Fruit fly (Drosophila melanogaster): ENCODE measurements around the gene tal-1A.
A peak's percentile ranks its signal among the peaks of the same experiment; 100 is the strongest.

Gene tal-1A

dm6 chr3R:13840956-13841355 is 28.0 kb downstream of the tal-1A start (continued):
- TF ChIP-seq sob (GFP tag; IDR thresholded peaks at IDR 0.05): no peak
- no peak for TF ChIP-seq sqz (GFP tag; optimal IDR thresholded peaks at IDR 0.05)
- TF ChIP-seq Hey (tag; optimal IDR thresholded peaks at IDR 0.05): no peak
- peak; percentile 22 for TF ChIP-seq nom (GFP tag; optimal IDR thresholded peaks at IDR 0.05)
- TF ChIP-seq Ada2b (GFP tag; IDR thresholded peaks at IDR 0.05): no peak
- no peak for TF ChIP-seq CG13775 (GFP tag; optimal IDR thresholded peaks at IDR 0.05)
- TF ChIP-seq nerfin-2 (GFP tag; IDR thresholded peaks at IDR 0.05; ENCODE audit: partially characterized antibody): no peak
- TF ChIP-seq CG13296 (GFP tag; optimal IDR thresholded peaks at IDR 0.05): no peak
- TF ChIP-seq fd96Cb (tag; optimal IDR thresholded peaks at IDR 0.05): no peak
- no peak for TF ChIP-seq bab2 (GFP tag; optimal IDR thresholded peaks at IDR 0.05)
- TF ChIP-seq zf30C (GFP tag; optimal IDR thresholded peaks at IDR 0.05): no peak
- TF ChIP-seq Atf-2 (GFP tag; optimal IDR thresholded peaks at IDR 0.05): no peak
- no peak for TF ChIP-seq Camta (GFP tag; optimal IDR thresholded peaks at IDR 0.05)
- TF ChIP-seq bsh (GFP tag; optimal IDR thresholded peaks at IDR 0.05): peak in 1 of 2 experiments; percentile 27
- TF ChIP-seq Drgx (GFP tag; IDR thresholded peaks at IDR 0.05): 0 out of 2 replicates have a peak, but pooled peaks have one; percentile 8
- no peak for TF ChIP-seq bowl (GFP tag; IDR thresholded peaks at IDR 0.05)
- TF ChIP-seq CG30020 (tag; optimal IDR thresholded peaks at IDR 0.05): no peak
- no peak for TF ChIP-seq ara (GFP tag; IDR thresholded peaks at IDR 0.05)
- no peak for TF ChIP-seq ftz-f1 (GFP tag; optimal IDR thresholded peaks at IDR 0.05)
- no peak for TF ChIP-seq prd (optimal IDR thresholded peaks at IDR 0.05)
- peak; percentile 61; the same call in 2 of the 3 replicates for TF ChIP-seq prd (GFP tag; IDR thresholded peaks at IDR 0.05)

- TF ChIP-seq Ets65A (GFP tag) (peak; percentile 46), Lhr (GFP tag; optimal IDR thresholded peaks at IDR 0.05) (no peak), insv (GFP tag; optimal IDR thresholded peaks at IDR 0.05) (peak in 1 of 2 experiments; percentile 91)
Measured at dm6 chr3R:13842532-13842931, 29.6 kb downstream of the tal-1A start.

- TF ChIP-seq CG2678 (tag; optimal IDR thresholded peaks at IDR 0.05) (no peak), Blimp-1 (GFP tag; optimal IDR thresholded peaks at IDR 0.05) (peak; percentile 15), Drgx (GFP tag; IDR thresholded peaks at IDR 0.05) (peak; percentile 65), zfh1 (GFP tag; IDR thresholded peaks at IDR 0.05) (peak; percentile 17; the same call in 1 of the 3 replicates), CG1529 (GFP tag; optimal IDR thresholded peaks at IDR 0.05) (no peak), pum (GFP tag; optimal IDR thresholded peaks at IDR 0.05) (no peak), CG3726 (GFP tag; IDR thresholded peaks at IDR 0.05) (no peak), D19A (tag; optimal IDR thresholded peaks at IDR 0.05) (no peak), sens (GFP tag) (peak; percentile 17), CG7271 (tag; optimal IDR thresholded peaks at IDR 0.05) (no peak), otp (GFP tag; IDR thresholded peaks at IDR 0.05) (no peak), Antp (GFP tag; optimal IDR thresholded peaks at IDR 0.05) (no peak), kah (GFP tag; optimal IDR thresholded peaks at IDR 0.05) (no peak), Taf1 (GFP tag; IDR thresholded peaks at IDR 0.05) (no peak), Dek (tag; optimal IDR thresholded peaks at IDR 0.05) (no peak), vvl (GFP tag; IDR thresholded peaks at IDR 0.05) (0 out of 2 replicates have a peak, but pooled peaks have one; percentile 19), CG2712 (tag; optimal IDR thresholded peaks at IDR 0.05) (peak; percentile 17), bsh (GFP tag; optimal IDR thresholded peaks at IDR 0.05) (peak in 1 of 2 experiments; percentile 10), row (GFP tag; IDR thresholded peaks at IDR 0.05) (peak; percentile 37; the same call in 1 of the 3 replicates), phol (tag; optimal IDR thresholded peaks at IDR 0.05) (no peak), Nf-YB (GFP tag; optimal IDR thresholded peaks at IDR 0.05) (no peak), CG10979 (tag; optimal IDR thresholded peaks at IDR 0.05) (peak; percentile 32), croc (GFP tag; conservative IDR thresholded peaks at IDR 0.05) (no peak), eyg (GFP tag; optimal IDR thresholded peaks at IDR 0.05) (no peak), CG5180 (GFP tag; optimal IDR thresholded peaks at IDR 0.05) (no peak), prd (optimal IDR thresholded peaks at IDR 0.05) (no peak), prd (GFP tag; IDR thresholded peaks at IDR 0.05) (0 out of 3 replicates have a peak, but pooled peaks have one; percentile 15), sisA (GFP tag; IDR thresholded peaks at IDR 0.05) (no peak), Dbx (GFP tag; IDR thresholded peaks at IDR 0.05) (no peak)
Measured at dm6 chr3R:13843611-13844010, 30.7 kb downstream of the tal-1A start.

Measured in whole organism, embryonic.